Fruit fly (Drosophila melanogaster) whole organism, embryonic: Measurements from ENCODE around the gene IM33.
A peak's percentile ranks its signal among the peaks of the same experiment; 100 is the strongest.

Experiments
- Abd-B ChIP-seq: fragments of 200-800 bp; sonication (Bioruptor generic); optimal IDR thresholded peaks from 2 replicates; lab custom pipeline; 2018; ENCODE audit warnings: missing biosample characterization, mild to moderate bottlenecking, missing genetic modification characterization, moderate library complexity
- Asciz ChIP-seq: fragments of 200-800 bp; sonication (Bioruptor generic); optimal IDR thresholded peaks from 2 replicates; lab custom pipeline; 2017; ENCODE audit warnings: missing biosample characterization, mild to moderate bottlenecking, missing genetic modification characterization, missing genetic modification reagents
- Blimp-1 ChIP-seq: fragments of 200-800 bp; sonication (Bioruptor generic); optimal IDR thresholded peaks from 3 replicates; lab custom pipeline; 2018; ENCODE audit warnings: missing biosample characterization, missing genetic modification characterization, mild to moderate bottlenecking, moderate library complexity, missing genetic modification reagents
- CG10147 ChIP-seq: fragments of 200-800 bp; sonication (Bioruptor generic); optimal IDR thresholded peaks from 2 replicates; lab custom pipeline; 2019; ENCODE audit warnings: missing biosample characterization, mild to moderate bottlenecking, missing genetic modification characterization, moderate library complexity
- CG1024 ChIP-seq: fragments of 200-800 bp; sonication (Bioruptor generic); IDR thresholded peaks from 2 replicates; pipeline ENCODE4 v1.3.6; 2022; ENCODE audit warnings: missing biosample characterization, missing genetic modification characterization
- CG10959 ChIP-seq: fragments of 200-800 bp; sonication (Bioruptor generic); IDR thresholded peaks from 2 replicates; pipeline ENCODE4 v1.3.6; 2022; ENCODE audit warnings: missing biosample characterization, missing genetic modification characterization
- CG11398 ChIP-seq: fragments of 200-800 bp; sonication (Bioruptor generic); optimal IDR thresholded peaks from 2 replicates; lab custom pipeline; 2016; ENCODE audit warnings: missing biosample characterization, missing genetic modification characterization
- CG11696 ChIP-seq: fragments of 200-800 bp; sonication (Bioruptor generic); IDR thresholded peaks from 2 replicates; pipeline ENCODE4 v1.3.6; 2022; ENCODE audit warnings: missing biosample characterization, missing genetic modification characterization
- CG12104 ChIP-seq: fragments of 200-800 bp; sonication (Bioruptor generic); optimal IDR thresholded peaks from 3 replicates; lab custom pipeline; 2016; ENCODE audit warnings: missing biosample characterization, missing genetic modification characterization
- CG12769 ChIP-seq: fragments of 200-800 bp; sonication (Bioruptor generic); optimal IDR thresholded peaks from 2 replicates; lab custom pipeline; 2019; ENCODE audit warnings: missing biosample characterization, mild to moderate bottlenecking, missing genetic modification characterization, moderate library complexity
- CG14014 ChIP-seq: fragments of 200-800 bp; sonication (Bioruptor generic); IDR thresholded peaks from 2 replicates; pipeline ENCODE4 v1.3.6; 2022; ENCODE audit warnings: missing biosample characterization, missing genetic modification characterization
- CG15073 ChIP-seq: fragments of 200-800 bp; sonication (Bioruptor generic); optimal IDR thresholded peaks from 2 replicates; lab custom pipeline; 2016; ENCODE audit warnings: missing biosample characterization, missing genetic modification characterization
- CG30431 ChIP-seq: fragments of 200-800 bp; sonication (Bioruptor generic); optimal IDR thresholded peaks from 2 replicates; lab custom pipeline; 2017; ENCODE audit warnings: missing biosample characterization, missing genetic modification characterization
- CG32767 ChIP-seq: fragments of 200-800 bp; sonication (Bioruptor generic); IDR thresholded peaks from 2 replicates; pipeline ENCODE4 v1.3.6; 2022; ENCODE audit warnings: missing biosample characterization, missing genetic modification characterization
- CG33213 ChIP-seq: fragments of 200-800 bp; sonication (Bioruptor generic); optimal IDR thresholded peaks from 3 replicates; lab custom pipeline; 2016; ENCODE audit warnings: missing biosample characterization, missing genetic modification characterization
- CG6683 ChIP-seq: fragments of 200-800 bp; sonication (Bioruptor generic); optimal IDR thresholded peaks from 2 replicates; lab custom pipeline; 2017; ENCODE audit warnings: missing biosample characterization, mild to moderate bottlenecking, missing genetic modification characterization, missing genetic modification reagents
- CG7556 ChIP-seq: fragments of 200-800 bp; sonication (Bioruptor generic); optimal IDR thresholded peaks from 2 replicates; lab custom pipeline; 2017; ENCODE audit warnings: missing biosample characterization, mild to moderate bottlenecking, missing genetic modification characterization
- CG7839 ChIP-seq: fragments of 200-800 bp; sonication (Bioruptor generic); optimal IDR thresholded peaks from 3 replicates; lab custom pipeline; 2018; ENCODE audit warnings: missing biosample characterization, mild to moderate bottlenecking, missing genetic modification characterization, moderate library complexity
- CTCF ChIP-seq: fragments of 200-800 bp; sonication (Bioruptor generic); optimal IDR thresholded peaks from 2 replicates; lab custom pipeline; 2017; ENCODE audit warnings: missing biosample characterization, mild to moderate bottlenecking, missing genetic modification characterization, moderate library complexity
- D ChIP-seq, 2 experiments: fragments of 200-800 bp in 1 of 2; fragments of >200 bp in 1 of 2; sonication (Bioruptor generic) in 1 of 2; optimal IDR thresholded peaks; 2 replicates in 1 of 2; 3 replicates in 1 of 2; lab custom pipeline; 2017; ENCODE audit warnings: mild to moderate bottlenecking in 1 of 2, missing biosample characterization in 1 of 2, missing genetic modification characterization in 1 of 2, missing genetic modification reagents in 1 of 2
- E2f2 ChIP-seq: fragments of 200-800 bp; sonication (Bioruptor generic); IDR thresholded peaks from 2 replicates; pipeline ENCODE4 v1.3.6; 2022; ENCODE audit warnings: missing biosample characterization, missing genetic modification characterization
- Ets97D ChIP-seq: fragments of 200-800 bp; sonication (Bioruptor generic); optimal IDR thresholded peaks from 3 replicates; lab custom pipeline; 2016; ENCODE audit warnings: missing biosample characterization, missing genetic modification characterization
- HHEX ChIP-seq: fragments of 200-800 bp; sonication (Bioruptor generic); optimal IDR thresholded peaks from 3 replicates; lab custom pipeline; 2017; ENCODE audit warnings: missing biosample characterization, mild to moderate bottlenecking, missing genetic modification characterization, missing genetic modification reagents
- Hand ChIP-seq: fragments of 200-800 bp; sonication (Bioruptor generic); optimal IDR thresholded peaks from 2 replicates; lab custom pipeline; 2017; ENCODE audit warnings: mild to moderate bottlenecking, missing biosample characterization, missing genetic modification reagents, missing genetic modification characterization
- HmgZ ChIP-seq: fragments of 200-800 bp; sonication (Bioruptor generic); optimal IDR thresholded peaks from 2 replicates; lab custom pipeline; 2018; ENCODE audit warnings: missing biosample characterization, mild to moderate bottlenecking, missing genetic modification characterization
- Hr51 ChIP-seq, 2 experiments: fragments of 200-800 bp; sonication (Bioruptor generic); optimal IDR thresholded peaks; 2 replicates in 1 of 2; 3 replicates in 1 of 2; lab custom pipeline; 2016 to 2018; ENCODE audit warnings: missing biosample characterization in 2 of 2, missing genetic modification characterization in 2 of 2, mild to moderate bottlenecking in 1 of 2, moderate library complexity in 1 of 2
- Lim3 ChIP-seq: fragments of 200-800 bp; sonication (Bioruptor generic); IDR thresholded peaks from 2 replicates; pipeline ENCODE4 v1.3.6; 2022; ENCODE audit warnings: missing biosample characterization, missing genetic modification characterization
- Myb ChIP-seq: fragments of 200-800 bp; sonication (Bioruptor generic); optimal IDR thresholded peaks from 2 replicates; lab custom pipeline; 2016; ENCODE audit warnings: missing biosample characterization, missing genetic modification characterization
- Oli ChIP-seq: fragments of 200-800 bp; sonication (Bioruptor generic); optimal IDR thresholded peaks from 2 replicates; lab custom pipeline; 2018; ENCODE audit warnings: missing biosample characterization, mild to moderate bottlenecking, missing genetic modification characterization, moderate library complexity
- Pdp1 ChIP-seq, 2 experiments: fragments of 200-800 bp; sonication (Bioruptor generic); optimal IDR thresholded peaks; 3 replicates each; lab custom pipeline; 2016; ENCODE audit warnings: missing biosample characterization in 2 of 2, missing genetic modification characterization in 2 of 2, mild to moderate bottlenecking in 1 of 2, moderate library complexity in 1 of 2
- Sin3A ChIP-seq: fragments of >200 bp; optimal IDR thresholded peaks from 2 replicates; lab custom pipeline; 2018
- Six4 ChIP-seq: fragments of 200-800 bp; sonication (Bioruptor generic); optimal IDR thresholded peaks from 2 replicates; lab custom pipeline; 2016; ENCODE audit warnings: missing biosample characterization, missing genetic modification characterization
- aop ChIP-seq: fragments of 200-800 bp; sonication (Bioruptor generic); IDR thresholded peaks from 2 replicates; pipeline ENCODE4 v1.3.6; 2022; ENCODE audit warnings: missing biosample characterization, missing genetic modification characterization
- btn ChIP-seq: fragments of 200-800 bp; sonication (Bioruptor generic); optimal IDR thresholded peaks from 2 replicates; lab custom pipeline; 2016; ENCODE audit warnings: missing biosample characterization, missing genetic modification characterization
- chm ChIP-seq: fragments of 200-800 bp; sonication (Bioruptor generic); IDR thresholded peaks from 2 replicates; pipeline ENCODE4 v1.3.6; 2022; ENCODE audit warnings: missing biosample characterization, missing genetic modification characterization
- crc ChIP-seq: fragments of 200-800 bp; sonication (Bioruptor generic); optimal IDR thresholded peaks from 2 replicates; lab custom pipeline; 2016; ENCODE audit warnings: missing biosample characterization, missing genetic modification characterization
- dpn ChIP-seq, 2 experiments: fragments of 200-800 bp; sonication (Bioruptor generic); optimal IDR thresholded peaks; 3 replicates each; lab custom pipeline; 2016; ENCODE audit warnings: missing biosample characterization in 2 of 2, missing genetic modification characterization in 2 of 2
- dysf ChIP-seq: fragments of 200-800 bp; sonication (Bioruptor generic); IDR thresholded peaks from 3 replicates; pipeline ENCODE4 v1.3.6; 2022; ENCODE audit warnings: missing biosample characterization, missing genetic modification characterization
- ewg ChIP-seq: fragments of 200-800 bp; sonication (Bioruptor generic); optimal IDR thresholded peaks from 3 replicates; lab custom pipeline; 2017; ENCODE audit warnings: mild to moderate bottlenecking, missing biosample characterization, missing genetic modification reagents, missing genetic modification characterization
- exex ChIP-seq: fragments of 200-800 bp; sonication (Bioruptor generic); optimal IDR thresholded peaks from 4 replicates; lab custom pipeline; 2018; ENCODE audit warnings: missing biosample characterization, mild to moderate bottlenecking, missing genetic modification characterization, moderate library complexity
- gsb-n ChIP-seq: fragments of 200-800 bp; sonication (Bioruptor generic); optimal IDR thresholded peaks from 3 replicates; lab custom pipeline; 2018; ENCODE audit warnings: missing biosample characterization, mild to moderate bottlenecking, missing genetic modification characterization
- hbn ChIP-seq: fragments of 200-800 bp; sonication (Bioruptor generic); IDR thresholded peaks from 2 replicates; pipeline ENCODE4 v1.3.6; 2022; ENCODE audit warnings: missing biosample characterization, missing genetic modification characterization; ENCODE audit not compliant: partially characterized antibody
- klu ChIP-seq: fragments of 200-800 bp; sonication (Bioruptor generic); IDR thresholded peaks from 2 replicates; pipeline ENCODE4 v1.3.6; 2022; ENCODE audit warnings: missing biosample characterization, missing genetic modification characterization
- kni ChIP-seq: fragments of 200-800 bp; sonication (Bioruptor generic); optimal IDR thresholded peaks from 3 replicates; lab custom pipeline; 2017; ENCODE audit warnings: mild to moderate bottlenecking, missing biosample characterization, missing genetic modification reagents, missing genetic modification characterization
- slp2 ChIP-seq: fragments of 200-800 bp; sonication (Bioruptor generic); optimal IDR thresholded peaks from 2 replicates; lab custom pipeline; 2016; ENCODE audit warnings: missing biosample characterization, missing genetic modification characterization
- stwl ChIP-seq: fragments of 200-800 bp; sonication (Bioruptor generic); optimal IDR thresholded peaks from 3 replicates; lab custom pipeline; 2018; ENCODE audit warnings: missing biosample characterization, mild to moderate bottlenecking, missing genetic modification characterization, moderate library complexity
- tap ChIP-seq: fragments of 200-800 bp; optimal IDR thresholded peaks from 3 replicates; lab custom pipeline; 2019; ENCODE audit warnings: missing biosample characterization, mild to moderate bottlenecking, missing genetic modification characterization, moderate library complexity
- tup ChIP-seq: fragments of 200-800 bp; sonication (Bioruptor generic); optimal IDR thresholded peaks from 2 replicates; lab custom pipeline; 2016; ENCODE audit warnings: missing biosample characterization, mild to moderate bottlenecking, missing genetic modification characterization, moderate library complexity
- usp ChIP-seq: fragments of >200 bp; optimal IDR thresholded peaks from 2 replicates; lab custom pipeline; 2017; ENCODE audit warnings: missing biosample characterization, missing genetic modification characterization
- wor ChIP-seq: fragments of 200-800 bp; sonication (Bioruptor generic); IDR thresholded peaks from 2 replicates; pipeline ENCODE4 v1.3.6; 2022; ENCODE audit warnings: missing biosample characterization, missing genetic modification characterization
- zen2 ChIP-seq: fragments of 200-800 bp; sonication (Bioruptor generic); IDR thresholded peaks from 3 replicates; pipeline ENCODE4 v1.3.6; 2022; ENCODE audit warnings: missing biosample characterization, missing genetic modification characterization; ENCODE audit not compliant: partially characterized antibody

The IM33 gene

dm6 chr2L:3719414-3719959 lies 23.0 kb upstream of the IM33 start (continued):
- TF ChIP-seq chm (GFP tag; lab: Robert Waterston, UW) (no peak), Pdp1 (GFP tag; optimal IDR thresholded peaks at IDR 0.05; lab: Kevin White, UChicago) (no peak), D (optimal IDR thresholded peaks at IDR 0.05; lab: Kevin White, UChicago) (no peak), D (GFP tag; optimal IDR thresholded peaks at IDR 0.05; lab: Kevin White, UChicago) (no peak), tup (no peak), wor (GFP tag; lab: Robert Waterston, UW) (no peak), Ets97D (no peak), CTCF (GFP tag; lab: Kevin White, UChicago) (peak; percentile 35), Sin3A (lab: Kevin White, UChicago) (no peak), CG10959 (GFP tag; lab: Robert Waterston, UW) (no peak), CG11398 (no peak), Lim3 (GFP tag; lab: Robert Waterston, UW) (no peak), zen2 (GFP tag; lab: Robert Waterston, UW) (no peak), Abd-B (GFP tag; lab: Kevin White, UChicago) (no peak), ewg (GFP tag; lab: Kevin White, UChicago) (no peak), aop (GFP tag; lab: Robert Waterston, UW) (no peak), CG33213 (GFP tag; lab: Kevin White, UChicago) (no peak), E2f2 (peak; percentile 16; the same call in 1 of the 2 replicates), CG30431 (GFP tag; lab: Kevin White, UChicago) (no peak), kni (no peak), CG32767 (GFP tag; lab: Robert Waterston, UW) (no peak), CG12769 (tag; lab: Kevin White, UChicago) (peak; percentile 48), btn (GFP tag; lab: Kevin White, UChicago) (no peak), Hand (GFP tag; lab: Kevin White, UChicago) (no peak), CG6683 (GFP tag; lab: Kevin White, UChicago) (no peak), gsb-n (tag; lab: Kevin White, UChicago) (no peak), stwl (tag; lab: Kevin White, UChicago) (no peak), dpn (GFP tag; optimal IDR thresholded peaks at IDR 0.05; lab: Kevin White, UChicago) (no peak), CG11696 (peak; percentile 59), tap (tag; lab: Kevin White, UChicago) (peak; percentile 17), slp2 (GFP tag; lab: Kevin White, UChicago) (no peak), CG15073 (GFP tag; lab: Kevin White, UChicago) (no peak), Myb (GFP tag; lab: Kevin White, UChicago) (no peak), Hr51 (GFP tag; optimal IDR thresholded peaks at IDR 0.05; lab: Kevin White, UChicago) (no peak), HmgZ (tag; lab: Kevin White, UChicago) (no peak), CG14014 (GFP tag; lab: Robert Waterston, UW) (no peak), Six4 (GFP tag; lab: Kevin White, UChicago) (no peak), CG12104 (GFP tag; lab: Kevin White, UChicago) (no peak), CG10147 (GFP tag; lab: Kevin White, UChicago) (no peak), klu (GFP tag; lab: Robert Waterston, UW) (no peak), Asciz (GFP tag; lab: Kevin White, UChicago) (no peak), CG7556 (no peak), Oli (tag; lab: Kevin White, UChicago) (peak; percentile 41), usp (GFP tag; lab: Kevin White, UChicago) (no peak), crc (GFP tag; lab: Kevin White, UChicago) (no peak), CG7839 (tag; lab: Kevin White, UChicago) (no peak), exex (tag; lab: Kevin White, UChicago) (no peak), hbn (GFP tag; lab: Robert Waterston, UW) (no peak), CG1024 (GFP tag; lab: Robert Waterston, UW) (0 out of 2 replicates have a peak, but pooled peaks have one; percentile 14), HHEX (peak; percentile 30), Blimp-1 (GFP tag; lab: Kevin White, UChicago) (no peak), dysf (GFP tag; lab: Robert Waterston, UW) (peak; percentile 22; the same call in 1 of the 3 replicates)
